Worm (Caenorhabditis elegans) whole organism, young adult: ENCODE results near the gene cpna-5.

Experiments
- D2030.7 ChIP-seq: fragments of 200-800 bp; sonication (Bioruptor generic); IDR thresholded peaks from 2 replicates; pipeline ENCODE4 v1.3.6; 2022; ENCODE audit warnings: missing genetic modification reagents, missing genetic modification characterization, missing compliant biosample characterization
- Y95B8A.8 ChIP-seq: fragments of 200-800 bp; sonication (Bioruptor generic); IDR thresholded peaks from 2 replicates; pipeline ENCODE4 v1.3.6; 2022; ENCODE audit warnings: missing genetic modification reagents, missing genetic modification characterization, missing compliant biosample characterization
- athp-1 ChIP-seq: sonication (generic microtip); optimal IDR thresholded peaks from 2 replicates; lab custom pipeline; 2017; ENCODE audit warnings: mild to moderate bottlenecking, missing genetic modification characterization, missing compliant biosample characterization
- attf-6 ChIP-seq: fragments of 200-800 bp; sonication (Bioruptor generic); IDR thresholded peaks from 2 replicates; pipeline ENCODE4 v1.3.6; 2022; ENCODE audit warnings: missing genetic modification reagents, missing genetic modification characterization, missing compliant biosample characterization
- ets-4 ChIP-seq: fragments of 200-800 bp; sonication (Bioruptor generic); optimal IDR thresholded peaks from 2 replicates; lab custom pipeline; 2018; ENCODE audit warnings: mild to moderate bottlenecking, missing genetic modification characterization, missing compliant biosample characterization
- gei-17 ChIP-seq: fragments of 200-800 bp; sonication (Bioruptor generic); optimal IDR thresholded peaks from 2 replicates; lab custom pipeline; 2018; ENCODE audit warnings: mild to moderate bottlenecking, missing genetic modification characterization, missing compliant biosample characterization
- lin-35 ChIP-seq, 3 experiments: fragments of 150-350 bp in 2 of 3; sonication (generic microtip) in 1 of 3; optimal IDR thresholded peaks; 2 replicates each; lab custom pipeline; 2014 to 2018; ENCODE audit warnings: missing biosample characterization in 3 of 3, missing genetic modification characterization in 3 of 3, missing genetic modification reagents in 3 of 3
- madf-8 ChIP-seq: fragments of 200-800 bp; sonication (Bioruptor generic); conservative IDR thresholded peaks from 2 replicates; pipeline ENCODE4 v1.3.6; 2022; ENCODE audit warnings: missing genetic modification reagents, missing genetic modification characterization, missing compliant biosample characterization
- nfya-1 ChIP-seq: sonication (generic microtip); optimal IDR thresholded peaks from 2 replicates; lab custom pipeline; 2017; ENCODE audit warnings: antibody characterized with exemption, missing compliant biosample characterization, missing genetic modification characterization, borderline replicate concordance; ENCODE audit not compliant: insufficient read depth
- nfyb-1 ChIP-seq: fragments of 200-800 bp; sonication (Bioruptor generic); IDR thresholded peaks from 2 replicates; pipeline ENCODE4 v1.3.6; 2022; ENCODE audit warnings: missing genetic modification reagents, missing genetic modification characterization, missing compliant biosample characterization
- pha-4 ChIP-seq: fragments of 150-350 bp; sonication (generic microtip); optimal IDR thresholded peaks from 2 replicates; lab custom pipeline; 2014; ENCODE audit warnings: missing biosample characterization, missing genetic modification reagents, missing genetic modification characterization
- sea-2 ChIP-seq: fragments of 200-800 bp; sonication (Bioruptor generic); IDR thresholded peaks from 2 replicates; pipeline ENCODE4 v1.3.6; 2022; ENCODE audit warnings: missing genetic modification characterization, missing compliant biosample characterization
- sptf-2 ChIP-seq: fragments of 200-800 bp; sonication (Bioruptor generic); optimal IDR thresholded peaks from 2 replicates; lab custom pipeline; 2018; ENCODE audit warnings: mild to moderate bottlenecking, missing genetic modification characterization, missing compliant biosample characterization
- tbp1 ChIP-seq: fragments of 200-800 bp; sonication (Bioruptor generic); optimal IDR thresholded peaks from 2 replicates; lab custom pipeline; 2018; ENCODE audit warnings: mild to moderate bottlenecking, missing genetic modification characterization, missing compliant biosample characterization

DNA sequence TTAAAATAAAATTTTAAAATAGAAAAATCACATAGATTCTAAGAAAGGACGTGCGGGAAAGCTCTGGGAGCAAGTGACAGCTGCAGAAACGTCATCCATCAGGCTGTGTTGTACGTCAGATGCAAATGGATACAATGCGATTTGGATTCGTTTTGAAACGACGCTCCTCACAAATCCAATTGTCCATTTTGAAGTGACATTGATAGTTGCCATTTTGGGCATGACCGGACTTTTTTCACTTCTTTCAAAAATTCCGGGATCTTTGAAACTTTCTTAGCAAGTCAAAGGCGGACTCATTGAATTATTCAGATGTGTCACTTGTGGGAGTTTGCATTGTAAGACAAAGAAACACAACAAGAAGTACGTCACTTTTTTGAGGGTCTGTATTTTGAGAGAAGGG, 648 bp upstream of the cpna-5 start:
- TF ChIP-seq lin-35 (GFP tag; optimal IDR thresholded peaks at IDR 0.05; lab: Kevin White, UChicago), result no peak
- no peak for TF ChIP-seq attf-6 (GFP tag; lab: Robert Waterston, UW)
- TF ChIP-seq ets-4 (GFP tag; lab: Kevin White, UChicago), result no peak
- TF ChIP-seq Y95B8A.8, result no peak
- no peak for TF ChIP-seq madf-8
- no peak for TF ChIP-seq gei-17 (GFP tag; lab: Kevin White, UChicago)
- no peak for TF ChIP-seq tbp1 (GFP tag; lab: Kevin White, UChicago)
- TF ChIP-seq pha-4 (tag; lab: Kevin White, UChicago), result no peak
- TF ChIP-seq nfya-1, result no peak
- TF ChIP-seq athp-1 (tag; lab: Kevin White, UChicago), result no peak
- no peak for TF ChIP-seq sptf-2
- no peak for TF ChIP-seq nfyb-1 (GFP tag; lab: Robert Waterston, UW)
- TF ChIP-seq D2030.7, result no peak
- TF ChIP-seq sea-2, result no peak
